Fruit fly (Drosophila melanogaster) whole organism, embryonic: ENCODE measurements around the gene CG13707.

Source experiments
- Ada2b ChIP-seq: fragments of 200-800 bp; sonication (Bioruptor generic); IDR thresholded peaks from 2 replicates; pipeline ENCODE4 v1.3.6; 2022; ENCODE audit warnings: missing biosample characterization, missing genetic modification characterization
- Atf-2 ChIP-seq: fragments of 200-800 bp; sonication (Bioruptor generic); optimal IDR thresholded peaks from 2 replicates; lab custom pipeline; 2016; ENCODE audit warnings: missing biosample characterization, missing genetic modification characterization
- B-H2 ChIP-seq: fragments of 200-800 bp; sonication (Bioruptor generic); optimal IDR thresholded peaks from 2 replicates; lab custom pipeline; 2018; ENCODE audit warnings: missing biosample characterization, mild to moderate bottlenecking, missing genetic modification characterization
- CG10366 ChIP-seq: fragments of 200-800 bp; sonication (Bioruptor generic); IDR thresholded peaks from 2 replicates; pipeline ENCODE4 v1.3.6; 2022; ENCODE audit warnings: missing biosample characterization, missing genetic modification characterization
- CG11696 ChIP-seq: fragments of 200-800 bp; sonication (Bioruptor generic); IDR thresholded peaks from 2 replicates; pipeline ENCODE4 v1.3.6; 2022; ENCODE audit warnings: missing biosample characterization, missing genetic modification characterization
- CG12744 ChIP-seq: fragments of 200-800 bp; sonication (Bioruptor generic); optimal IDR thresholded peaks from 2 replicates; lab custom pipeline; 2016; ENCODE audit warnings: missing biosample characterization, missing genetic modification characterization
- CG12769 ChIP-seq: fragments of 200-800 bp; sonication (Bioruptor generic); optimal IDR thresholded peaks from 2 replicates; lab custom pipeline; 2019; ENCODE audit warnings: missing biosample characterization, mild to moderate bottlenecking, missing genetic modification characterization, moderate library complexity
- CG14710 ChIP-seq: fragments of 200-800 bp; sonication (Bioruptor generic); optimal IDR thresholded peaks from 3 replicates; lab custom pipeline; 2019; ENCODE audit warnings: missing biosample characterization, mild to moderate bottlenecking, missing genetic modification characterization, moderate library complexity
- CG16813 ChIP-seq: fragments of 200-800 bp; sonication (Bioruptor generic); IDR thresholded peaks from 3 replicates; pipeline ENCODE4 v1.3.6; 2022; ENCODE audit warnings: missing biosample characterization, missing genetic modification characterization; ENCODE audit not compliant: partially characterized antibody
- CG17359 ChIP-seq: fragments of 200-800 bp; sonication (Bioruptor generic); optimal IDR thresholded peaks from 3 replicates; lab custom pipeline; 2018; ENCODE audit warnings: missing biosample characterization, mild to moderate bottlenecking, missing genetic modification characterization, moderate library complexity
- CG17802 ChIP-seq: fragments of 200-800 bp; sonication (Bioruptor generic); optimal IDR thresholded peaks from 2 replicates; lab custom pipeline; 2018; ENCODE audit warnings: missing biosample characterization, mild to moderate bottlenecking, missing genetic modification characterization, moderate library complexity
- CG2712 ChIP-seq: fragments of 200-800 bp; optimal IDR thresholded peaks from 3 replicates; lab custom pipeline; 2019; ENCODE audit warnings: missing biosample characterization, mild to moderate bottlenecking, missing genetic modification characterization, moderate library complexity
- CG31365 ChIP-seq: fragments of 200-800 bp; sonication (Bioruptor generic); optimal IDR thresholded peaks from 2 replicates; lab custom pipeline; 2018; ENCODE audit warnings: missing biosample characterization, mild to moderate bottlenecking, missing genetic modification characterization
- CG31388 ChIP-seq: fragments of 200-800 bp; sonication (Bioruptor generic); optimal IDR thresholded peaks from 2 replicates; lab custom pipeline; 2016; ENCODE audit warnings: missing biosample characterization, missing genetic modification characterization
- CG3995 ChIP-seq: fragments of 200-800 bp; sonication (Bioruptor generic); optimal IDR thresholded peaks from 3 replicates; lab custom pipeline; 2016; ENCODE audit warnings: missing biosample characterization, missing genetic modification characterization
- CG4328 ChIP-seq: fragments of 200-800 bp; sonication (Bioruptor generic); optimal IDR thresholded peaks from 3 replicates; lab custom pipeline; 2017; ENCODE audit warnings: missing biosample characterization, missing genetic modification reagents, missing genetic modification characterization
- CG5180 ChIP-seq: fragments of 200-800 bp; sonication (Bioruptor generic); optimal IDR thresholded peaks from 3 replicates; lab custom pipeline; 2017; ENCODE audit warnings: missing biosample characterization, missing genetic modification characterization, mild to moderate bottlenecking, moderate library complexity, missing genetic modification reagents
- CG7928 ChIP-seq: fragments of 200-800 bp; sonication (Bioruptor generic); optimal IDR thresholded peaks from 2 replicates; lab custom pipeline; 2017; ENCODE audit warnings: missing biosample characterization, mild to moderate bottlenecking, missing genetic modification characterization
- CG9876 ChIP-seq: fragments of 200-800 bp; sonication (Bioruptor generic); optimal IDR thresholded peaks from 2 replicates; lab custom pipeline; 2016; ENCODE audit warnings: missing biosample characterization, missing genetic modification characterization
- Lim3 ChIP-seq: fragments of 200-800 bp; sonication (Bioruptor generic); IDR thresholded peaks from 2 replicates; pipeline ENCODE4 v1.3.6; 2022; ENCODE audit warnings: missing biosample characterization, missing genetic modification characterization
- Mad ChIP-seq: fragments of 200-800 bp; sonication (Bioruptor generic); optimal IDR thresholded peaks from 2 replicates; lab custom pipeline; 2016; ENCODE audit warnings: missing biosample characterization, missing genetic modification characterization
- Mrtf ChIP-seq: fragments of 200-800 bp; sonication (Bioruptor generic); IDR thresholded peaks from 3 replicates; pipeline ENCODE4 v1.3.6; 2022; ENCODE audit warnings: missing biosample characterization, missing genetic modification characterization
- NK7.1 ChIP-seq: fragments of 200-800 bp; sonication (Bioruptor generic); optimal IDR thresholded peaks from 3 replicates; lab custom pipeline; 2016; ENCODE audit warnings: missing biosample characterization, missing genetic modification characterization
- Ptx1 ChIP-seq: fragments of 200-800 bp; sonication (Bioruptor generic); IDR thresholded peaks from 2 replicates; pipeline ENCODE4 v1.3.6; 2022; ENCODE audit warnings: missing biosample characterization, missing genetic modification characterization
- TFAM ChIP-seq: fragments of 200-800 bp; sonication (Bioruptor generic); optimal IDR thresholded peaks from 2 replicates; lab custom pipeline; 2017; ENCODE audit warnings: missing biosample characterization, missing genetic modification characterization, inconsistent platforms
- Vsx1 ChIP-seq: fragments of 200-800 bp; sonication (Bioruptor generic); optimal IDR thresholded peaks from 2 replicates; lab custom pipeline; 2017; ENCODE audit warnings: missing biosample characterization, mild to moderate bottlenecking, missing genetic modification characterization, missing genetic modification reagents
- Xrp1 ChIP-seq: fragments of 200-800 bp; sonication (Bioruptor generic); IDR thresholded peaks from 2 replicates; pipeline ENCODE4 v1.3.6; 2022; ENCODE audit warnings: missing biosample characterization, missing genetic modification characterization
- br ChIP-seq: fragments of >200 bp; optimal IDR thresholded peaks from 2 replicates; lab custom pipeline; 2017
- cwo ChIP-seq: fragments of 200-800 bp; sonication (Bioruptor generic); optimal IDR thresholded peaks from 3 replicates; lab custom pipeline; 2017; ENCODE audit warnings: missing biosample characterization, missing genetic modification characterization, mild to moderate bottlenecking, moderate library complexity, missing genetic modification reagents
- dmrt11E ChIP-seq: fragments of 200-800 bp; sonication (Bioruptor generic); optimal IDR thresholded peaks from 3 replicates; lab custom pipeline; 2018; ENCODE audit warnings: missing biosample characterization, mild to moderate bottlenecking, missing genetic modification characterization, moderate library complexity
- ems ChIP-seq: fragments of 200-800 bp; sonication (Bioruptor generic); optimal IDR thresholded peaks from 3 replicates; lab custom pipeline; 2016; ENCODE audit warnings: missing biosample characterization, missing genetic modification characterization
- gce ChIP-seq: fragments of 200-800 bp; sonication (Bioruptor generic); IDR thresholded peaks from 3 replicates; pipeline ENCODE4 v1.3.6; 2022; ENCODE audit warnings: missing biosample characterization, missing genetic modification characterization
- hth ChIP-seq: fragments of >200 bp; optimal IDR thresholded peaks from 2 replicates; lab custom pipeline; 2017; ENCODE audit warnings: inconsistent platforms
- kay ChIP-seq: fragments of 200-800 bp; sonication (Bioruptor generic); optimal IDR thresholded peaks from 2 replicates; lab custom pipeline; 2016; ENCODE audit warnings: missing biosample characterization, missing genetic modification characterization
- pan ChIP-seq, 4 experiments: fragments of >200 bp in 3 of 4; fragments of 200-800 bp in 1 of 4; sonication (Bioruptor generic) in 1 of 4; optimal IDR thresholded peaks in 3 of 4; IDR thresholded peaks in 1 of 4; 2 replicates each; pipeline versions ENCODE4 v1.3.6 to Lab custom; 2017 to 2022; ENCODE audit warnings: missing biosample characterization in 2 of 4, missing genetic modification characterization in 2 of 4, mixed read lengths in 1 of 4
- pnt ChIP-seq: fragments of 200-800 bp; sonication (Bioruptor generic); optimal IDR thresholded peaks from 3 replicates; lab custom pipeline; 2016; ENCODE audit warnings: missing biosample characterization, missing genetic modification characterization
- salm ChIP-seq: fragments of 200-800 bp; sonication (Bioruptor generic); optimal IDR thresholded peaks from 2 replicates; lab custom pipeline; 2018; ENCODE audit warnings: missing biosample characterization, mild to moderate bottlenecking, missing genetic modification characterization
- sens-2 ChIP-seq: fragments of 200-800 bp; sonication (Bioruptor generic); IDR thresholded peaks from 2 replicates; pipeline ENCODE4 v1.3.6; 2022; ENCODE audit warnings: missing biosample characterization, missing genetic modification characterization
- shn ChIP-seq: fragments of 200-800 bp; sonication (Bioruptor generic); optimal IDR thresholded peaks from 3 replicates; lab custom pipeline; 2016; ENCODE audit warnings: missing biosample characterization, missing genetic modification characterization
- ttk ChIP-seq: fragments of 200-800 bp; sonication (Bioruptor generic); IDR thresholded peaks from 2 replicates; pipeline ENCODE4 v2.1.2; 2022; ENCODE audit warnings: missing biosample characterization, missing genetic modification characterization
- wdn ChIP-seq: fragments of 200-800 bp; sonication (Bioruptor generic); IDR thresholded peaks from 2 replicates; pipeline ENCODE4 v1.3.6; 2022; ENCODE audit warnings: missing biosample characterization, missing genetic modification characterization
- wek ChIP-seq: fragments of 200-800 bp; sonication (Bioruptor generic); optimal IDR thresholded peaks from 3 replicates; lab custom pipeline; 2018; ENCODE audit warnings: missing biosample characterization, mild to moderate bottlenecking, missing genetic modification characterization, moderate library complexity
- zfh1 ChIP-seq: fragments of 200-800 bp; sonication (Bioruptor generic); IDR thresholded peaks from 3 replicates; pipeline ENCODE4 v1.3.6; 2022; ENCODE audit warnings: missing biosample characterization, missing genetic modification characterization

Gene CG13707

dm6 chr3L:4824356-4825138, 15.4 kb downstream of the CG13707 start (continued):
- peak; percentile 95 for TF ChIP-seq Mrtf
- no peak for TF ChIP-seq br (lab: Kevin White, UChicago)
- TF ChIP-seq CG16813, result no peak; the same call in 2 of the 3 replicates
- peak; percentile 91 for TF ChIP-seq sens-2 (GFP tag; lab: Robert Waterston, UW)
- TF ChIP-seq wek (GFP tag; lab: Kevin White, UChicago), result peak; percentile 70
- peak; percentile 70 for TF ChIP-seq CG7928 (GFP tag; lab: Kevin White, UChicago)
- peak; percentile 88 for TF ChIP-seq CG31388 (GFP tag; lab: Kevin White, UChicago)
- TF ChIP-seq CG9876 (GFP tag; lab: Kevin White, UChicago), result peak; percentile 28
- TF ChIP-seq CG3995 (GFP tag; lab: Kevin White, UChicago), result no peak
- peak; percentile 79 for TF ChIP-seq CG5180 (GFP tag; lab: Kevin White, UChicago)
- peak; percentile 76 for TF ChIP-seq TFAM (GFP tag; lab: Kevin White, UChicago)
- peak; percentile 94 for TF ChIP-seq CG17359 (tag; lab: Kevin White, UChicago)
- no peak for TF ChIP-seq hth (lab: Kevin White, UChicago)
- TF ChIP-seq B-H2, result peak; percentile 27
- TF ChIP-seq CG31365 (tag; lab: Kevin White, UChicago), result peak; percentile 70
- TF ChIP-seq CG14710 (tag; lab: Kevin White, UChicago), result peak; percentile 93
- peak; percentile 96 for TF ChIP-seq gce (GFP tag; lab: Robert Waterston, UW)
- TF ChIP-seq ems, result peak; percentile 95
- peak; percentile 96 for TF ChIP-seq ttk
- TF ChIP-seq CG12769 (tag; lab: Kevin White, UChicago), result peak; percentile 85
- peak; percentile 92 for TF ChIP-seq wdn (GFP tag; lab: Robert Waterston, UW)
- TF ChIP-seq CG2712, result peak; percentile 96
- peak; percentile 97 for TF ChIP-seq CG10366 (GFP tag; lab: Robert Waterston, UW)
- TF ChIP-seq Vsx1 (GFP tag; lab: Kevin White, UChicago), result no peak
- peak; percentile 89 for TF ChIP-seq CG11696 (GFP tag; lab: Robert Waterston, UW)
- TF ChIP-seq pnt (GFP tag; lab: Kevin White, UChicago), result peak; percentile 75
- peak; percentile 87 for TF ChIP-seq CG4328
- peak; percentile 82 for TF ChIP-seq shn
- TF ChIP-seq dmrt11E, result peak; percentile 93
- TF ChIP-seq CG17802 (tag; lab: Kevin White, UChicago), result peak; percentile 51
- TF ChIP-seq Xrp1 (GFP tag; lab: Robert Waterston, UW), result peak; percentile 98
- TF ChIP-seq zfh1 (GFP tag; lab: Robert Waterston, UW), result peak; percentile 97
- TF ChIP-seq Lim3 (GFP tag; lab: Robert Waterston, UW), result peak; percentile 92
- TF ChIP-seq NK7.1 (GFP tag; lab: Kevin White, UChicago), result peak; percentile 87
- no peak for TF ChIP-seq pan (optimal IDR thresholded peaks at IDR 0.05; lab: Kevin White, UChicago)
- TF ChIP-seq pan (GFP tag; optimal IDR thresholded peaks at IDR 0.05 in 1 of 2, IDR thresholded peaks at IDR 0.05 in 1 of 2), result peak in 1 of 2 experiments; percentile 97
- peak; percentile 93 for TF ChIP-seq Mad (GFP tag; lab: Kevin White, UChicago)
- peak; percentile 88 for TF ChIP-seq Atf-2 (GFP tag; lab: Kevin White, UChicago)
- TF ChIP-seq Ptx1, result peak; percentile 96
- TF ChIP-seq cwo (GFP tag; lab: Kevin White, UChicago), result peak; percentile 90
- TF ChIP-seq Ada2b (GFP tag; lab: Robert Waterston, UW), result peak; percentile 97
- peak; percentile 92 for TF ChIP-seq CG12744 (GFP tag; lab: Kevin White, UChicago)
- TF ChIP-seq kay (GFP tag; lab: Kevin White, UChicago), result peak; percentile 98
- TF ChIP-seq salm, result peak; percentile 88
